Fruit fly (Drosophila melanogaster): Measurements from ENCODE around the gene ear.

The ear gene

DNA sequence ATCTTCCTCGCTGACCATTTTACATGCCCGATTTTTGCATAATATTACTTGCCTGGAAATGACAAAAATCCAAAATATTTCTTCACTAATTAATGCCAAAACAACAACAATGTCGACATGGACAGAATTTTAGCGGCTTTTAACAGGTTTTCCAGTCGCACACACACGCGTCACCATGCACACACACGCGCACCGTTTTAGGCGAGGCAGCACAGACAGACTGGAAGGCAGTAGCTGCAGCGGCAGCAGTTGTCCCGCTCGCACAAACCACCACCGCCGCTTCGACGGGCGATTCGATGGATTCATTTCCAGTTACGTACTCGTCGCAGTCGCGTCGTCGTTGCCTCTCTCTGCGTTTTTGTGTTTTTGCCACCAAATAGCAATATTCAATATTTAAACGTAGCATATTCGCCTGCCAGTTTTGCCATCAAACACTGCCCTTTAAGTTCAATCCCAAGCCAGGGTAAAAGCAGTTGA is 29.9 kb upstream of the ear start, which contains the start of gene CG45218 (continued):
- no peak for TF ChIP-seq CrebB (tag; optimal IDR thresholded peaks at IDR 0.05)
- peak; percentile 71 for TF ChIP-seq CG12155 (GFP tag; optimal IDR thresholded peaks at IDR 0.05)
- TF ChIP-seq kay (GFP tag; optimal IDR thresholded peaks at IDR 0.05) = peak; percentile 51
- no peak for TF ChIP-seq lov (optimal IDR thresholded peaks at IDR 0.05)
- no peak for TF ChIP-seq lov (GFP tag; IDR thresholded peaks at IDR 0.05)
- TF ChIP-seq klu (GFP tag; IDR thresholded peaks at IDR 0.05) = no peak
- no peak for TF ChIP-seq Pdp1 (GFP tag; optimal IDR thresholded peaks at IDR 0.05)
- TF ChIP-seq CG3726 (GFP tag; IDR thresholded peaks at IDR 0.05) = no peak
- TF ChIP-seq trem (tag; optimal IDR thresholded peaks at IDR 0.05) = no peak
- TF ChIP-seq Lim3 (GFP tag; IDR thresholded peaks at IDR 0.05) = no peak
- no peak for TF ChIP-seq CG9876 (GFP tag; optimal IDR thresholded peaks at IDR 0.05)
- peak; percentile 14 for TF ChIP-seq gro (GFP tag; optimal IDR thresholded peaks at IDR 0.05)
- TF ChIP-seq pho (GFP tag; optimal IDR thresholded peaks at IDR 0.05) = no peak
- no peak for TF ChIP-seq zfh2 (GFP tag; optimal IDR thresholded peaks at IDR 0.05)
- TF ChIP-seq CG7839 (tag; optimal IDR thresholded peaks at IDR 0.05) = no peak
- TF ChIP-seq CG12769 (tag; optimal IDR thresholded peaks at IDR 0.05) = peak; percentile 51
- TF ChIP-seq CG18619 (GFP tag; optimal IDR thresholded peaks at IDR 0.05) = no peak
- no peak for TF ChIP-seq Optix (GFP tag; IDR thresholded peaks at IDR 0.05)
- TF ChIP-seq D19B (GFP tag; optimal IDR thresholded peaks at IDR 0.05) = no peak
- TF ChIP-seq CG13287 (GFP tag; IDR thresholded peaks at IDR 0.05; ENCODE audit: partially characterized antibody) = no peak
- TF ChIP-seq mam (GFP tag; optimal IDR thresholded peaks at IDR 0.05) = no peak
- no peak for TF ChIP-seq Hr51 (GFP tag; optimal IDR thresholded peaks at IDR 0.05)

DNA sequence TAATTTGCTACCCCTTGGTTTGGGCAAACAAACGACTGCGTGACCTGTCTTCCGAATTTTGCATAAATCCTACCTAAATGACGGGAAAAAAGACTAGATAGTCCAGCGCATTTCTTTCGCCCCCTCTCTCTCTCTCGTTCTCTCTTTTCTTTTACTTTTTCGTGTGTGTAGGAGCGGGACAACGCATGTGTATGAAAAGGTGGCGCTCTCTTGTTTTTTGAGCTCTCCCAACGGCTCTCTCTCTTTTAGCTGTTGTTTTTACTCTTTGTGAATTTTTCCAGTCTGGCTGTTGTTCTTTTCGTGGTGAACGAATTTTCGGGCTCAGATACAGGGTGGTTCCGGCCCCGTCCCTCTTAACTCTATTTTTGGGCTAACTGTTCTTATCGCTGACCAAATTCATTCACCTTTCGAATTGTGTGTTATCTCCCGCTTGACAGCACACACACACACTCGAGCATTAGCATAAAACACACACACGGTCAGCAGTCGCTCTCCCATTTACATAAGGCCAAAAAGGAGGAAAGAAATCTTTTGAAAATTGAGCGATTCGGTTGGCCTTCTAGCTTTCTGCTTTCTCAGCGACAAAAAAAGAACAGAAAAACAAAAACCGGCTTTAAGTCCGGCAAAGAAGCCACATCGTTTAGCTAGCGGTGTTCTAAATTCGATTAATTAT is 28.9 kb upstream of the ear start:
- TF ChIP-seq dmrt11E (tag; optimal IDR thresholded peaks at IDR 0.05) = no peak
- no peak for TF ChIP-seq CG17359 (tag; optimal IDR thresholded peaks at IDR 0.05)
- peak; percentile 27 for TF ChIP-seq CG17568 (GFP tag; optimal IDR thresholded peaks at IDR 0.05)
- peak; percentile 61 for TF ChIP-seq cg (GFP tag; optimal IDR thresholded peaks at IDR 0.05)
- peak; percentile 7 for TF ChIP-seq CG8478 (optimal IDR thresholded peaks at IDR 0.05)
- no peak for TF ChIP-seq CG8359 (GFP tag; optimal IDR thresholded peaks at IDR 0.05; ENCODE audit: borderline replicate concordance)
- TF ChIP-seq CG34376 (GFP tag; optimal IDR thresholded peaks at IDR 0.05) = peak; percentile 38
- TF ChIP-seq mirr (GFP tag; optimal IDR thresholded peaks at IDR 0.05) = peak; percentile 16
- TF ChIP-seq Med (GFP tag) = peak; percentile 12
- TF ChIP-seq H2.0 (GFP tag; IDR thresholded peaks at IDR 0.05) = no peak
- TF ChIP-seq disco-r (GFP tag; optimal IDR thresholded peaks at IDR 0.05) = no peak
- TF ChIP-seq Mes4 (GFP tag; optimal IDR thresholded peaks at IDR 0.05) = no peak
- peak; percentile 52 for TF ChIP-seq nom (GFP tag; optimal IDR thresholded peaks at IDR 0.05)
- no peak for TF ChIP-seq CG7928 (GFP tag; optimal IDR thresholded peaks at IDR 0.05)
- TF ChIP-seq HmgZ (tag; optimal IDR thresholded peaks at IDR 0.05) = peak; percentile 59
- TF ChIP-seq CG1832 (GFP tag; optimal IDR thresholded peaks at IDR 0.05) = peak; percentile 89
- no peak for TF ChIP-seq E2f2 (GFP tag; IDR thresholded peaks at IDR 0.05)
- no peak for TF ChIP-seq CG10654 (GFP tag; optimal IDR thresholded peaks at IDR 0.05)
- TF ChIP-seq pfk (GFP tag; optimal IDR thresholded peaks at IDR 0.05) = no peak
- no peak for TF ChIP-seq D (optimal IDR thresholded peaks at IDR 0.05)
- TF ChIP-seq D (GFP tag; optimal IDR thresholded peaks at IDR 0.05) = no peak
- TF ChIP-seq pb (GFP tag; optimal IDR thresholded peaks at IDR 0.05) = no peak
- TF ChIP-seq Atf-2 (GFP tag; optimal IDR thresholded peaks at IDR 0.05) = no peak
- peak; percentile 23 for TF ChIP-seq grn (GFP tag; optimal IDR thresholded peaks at IDR 0.05)
- TF ChIP-seq row (GFP tag; IDR thresholded peaks at IDR 0.05) = no peak
- peak; percentile 44 for TF ChIP-seq CG18599 (GFP tag; optimal IDR thresholded peaks at IDR 0.05)
- TF ChIP-seq CG33557 (GFP tag; optimal IDR thresholded peaks at IDR 0.05) = no peak
- peak; percentile 98 to 99 for TF ChIP-seq Trl (optimal IDR thresholded peaks at IDR 0.05)
- TF ChIP-seq Trl (GFP tag; optimal IDR thresholded peaks at IDR 0.05) = peak; percentile 42
